Worm (Caenorhabditis elegans) whole organism, young adult: ENCODE measurements around the gene ZK892.4.
A peak's percentile ranks its signal among the peaks of the same experiment; 100 is the strongest.

Experiments used
- B0019.2 ChIP-seq: fragments of 200-800 bp; sonication (Bioruptor generic); conservative IDR thresholded peaks from 2 replicates; pipeline ENCODE4 v1.3.6; 2022; ENCODE audit warnings: missing genetic modification reagents, missing genetic modification characterization, missing compliant biosample characterization
- B0336.3 ChIP-seq: fragments of 200-800 bp; sonication (Bioruptor generic); IDR thresholded peaks from 2 replicates; pipeline ENCODE4 v1.3.6; 2022; ENCODE audit warnings: missing genetic modification characterization, missing compliant biosample characterization
- F10E7.11 ChIP-seq: sonication (generic microtip); optimal IDR thresholded peaks from 2 replicates; lab custom pipeline; 2017; ENCODE audit warnings: mild to moderate bottlenecking, missing genetic modification characterization, moderate library complexity, missing compliant biosample characterization
- F22D6.2 ChIP-seq: sonication (generic microtip); optimal IDR thresholded peaks from 2 replicates; lab custom pipeline; 2016; ENCODE audit warnings: mild to moderate bottlenecking, missing genetic modification characterization, missing compliant biosample characterization
- F33H1.4 ChIP-seq: fragments of 200-800 bp; sonication (Bioruptor generic); IDR thresholded peaks from 2 replicates; pipeline ENCODE4 v1.3.6; 2022; ENCODE audit warnings: missing genetic modification reagents, missing genetic modification characterization, missing compliant biosample characterization
- F37B4.10 ChIP-seq: fragments of 200-800 bp; sonication (Bioruptor generic); IDR thresholded peaks from 2 replicates; pipeline ENCODE4 v1.3.6; 2022; ENCODE audit warnings: missing genetic modification characterization, missing compliant biosample characterization
- F52B5.7 ChIP-seq: sonication (generic microtip); optimal IDR thresholded peaks from 2 replicates; lab custom pipeline; 2016; ENCODE audit warnings: mild to moderate bottlenecking, missing genetic modification characterization, missing compliant biosample characterization
- F57C9.4 ChIP-seq: sonication (generic microtip); optimal IDR thresholded peaks from 2 replicates; lab custom pipeline; 2017; ENCODE audit warnings: mild to moderate bottlenecking, missing genetic modification characterization, missing compliant biosample characterization
- Y53G8AR.9 ChIP-seq: fragments of 200-800 bp; sonication (Bioruptor generic); conservative IDR thresholded peaks from 2 replicates; pipeline ENCODE4 v1.3.6; 2022; ENCODE audit warnings: missing genetic modification reagents, missing genetic modification characterization, missing compliant biosample characterization
- Y95B8A.8 ChIP-seq: fragments of 200-800 bp; sonication (Bioruptor generic); IDR thresholded peaks from 2 replicates; pipeline ENCODE4 v1.3.6; 2022; ENCODE audit warnings: missing genetic modification reagents, missing genetic modification characterization, missing compliant biosample characterization
- ama-1 ChIP-seq, 3 experiments: fragments of 150-350 bp in 1 of 3; sonication (generic microtip) in 2 of 3; optimal IDR thresholded peaks; 2 replicates each; lab custom pipeline; 2014 to 2018; ENCODE audit warnings: missing biosample characterization in 2 of 3, missing genetic modification characterization in 2 of 3, missing genetic modification reagents in 2 of 3
- atf-7 ChIP-seq: sonication (generic microtip); optimal IDR thresholded peaks from 2 replicates; lab custom pipeline; 2017; ENCODE audit warnings: mild to moderate bottlenecking, missing genetic modification characterization, missing compliant biosample characterization
- attf-3 ChIP-seq: fragments of 200-800 bp; sonication (Bioruptor generic); conservative IDR thresholded peaks from 2 replicates; pipeline ENCODE4 v1.3.6; 2022; ENCODE audit warnings: missing genetic modification reagents, missing genetic modification characterization, missing compliant biosample characterization
- attf-5 ChIP-seq: fragments of 200-800 bp; sonication (Bioruptor generic); optimal IDR thresholded peaks from 2 replicates; lab custom pipeline; 2018; ENCODE audit warnings: mild to moderate bottlenecking, missing genetic modification characterization, missing compliant biosample characterization
- ceh-100 ChIP-seq: fragments of 200-800 bp; sonication (Bioruptor generic); IDR thresholded peaks from 2 replicates; pipeline ENCODE4 v1.3.6; 2022; ENCODE audit warnings: missing genetic modification reagents, missing genetic modification characterization, missing compliant biosample characterization
- chd-7 ChIP-seq: sonication (generic microtip); optimal IDR thresholded peaks from 2 replicates; lab custom pipeline; 2016; ENCODE audit warnings: mild to moderate bottlenecking, missing genetic modification characterization, moderate library complexity, missing compliant biosample characterization
- dpl-1 ChIP-seq: fragments of 150-350 bp; optimal IDR thresholded peaks from 2 replicates; lab custom pipeline; 2014; ENCODE audit warnings: missing biosample characterization, missing genetic modification reagents, missing genetic modification characterization
- efl-1 ChIP-seq: fragments of 150-350 bp; optimal IDR thresholded peaks from 2 replicates; lab custom pipeline; 2014; ENCODE audit warnings: missing biosample characterization, missing genetic modification reagents, missing genetic modification characterization
- egl-18 ChIP-seq: fragments of 200-800 bp; sonication (Bioruptor generic); IDR thresholded peaks from 2 replicates; pipeline ENCODE4 v1.3.6; 2022; ENCODE audit warnings: missing genetic modification reagents, missing genetic modification characterization, missing compliant biosample characterization
- egl-44 ChIP-seq: fragments of 200-800 bp; sonication (Bioruptor generic); IDR thresholded peaks from 2 replicates; pipeline ENCODE4 v1.3.6; 2022; ENCODE audit warnings: missing genetic modification reagents, missing genetic modification characterization, missing compliant biosample characterization
- ekl-4 ChIP-seq: fragments of 200-800 bp; sonication (Bioruptor generic); IDR thresholded peaks from 2 replicates; pipeline ENCODE4 v1.3.6; 2022; ENCODE audit warnings: missing genetic modification reagents, missing genetic modification characterization, missing compliant biosample characterization
- ets-4 ChIP-seq: fragments of 200-800 bp; sonication (Bioruptor generic); optimal IDR thresholded peaks from 2 replicates; lab custom pipeline; 2018; ENCODE audit warnings: mild to moderate bottlenecking, missing genetic modification characterization, missing compliant biosample characterization
- hlh-12 ChIP-seq: sonication (generic microtip); optimal IDR thresholded peaks from 2 replicates; lab custom pipeline; 2016; ENCODE audit warnings: missing genetic modification characterization, missing compliant biosample characterization
- hmg-1.2 ChIP-seq: fragments of 200-800 bp; sonication (Bioruptor generic); IDR thresholded peaks from 2 replicates; pipeline ENCODE4 v1.3.6; 2022; ENCODE audit warnings: missing genetic modification reagents, missing genetic modification characterization, missing compliant biosample characterization
- hrde-1 ChIP-seq: sonication (generic microtip); optimal IDR thresholded peaks from 2 replicates; lab custom pipeline; 2016; ENCODE audit warnings: missing genetic modification characterization, mild to moderate bottlenecking, missing compliant biosample characterization, moderate library complexity, missing genotype, missing genetic modification reagents, borderline replicate concordance
- lag-1 ChIP-seq: fragments of 200-800 bp; sonication (Bioruptor generic); IDR thresholded peaks from 2 replicates; pipeline ENCODE4 v1.3.6; 2022; ENCODE audit warnings: missing genetic modification reagents, missing genetic modification characterization, missing compliant biosample characterization
- let-607 ChIP-seq, 2 experiments: fragments of 200-800 bp in 1 of 2; sonication (Bioruptor generic) in 1 of 2; sonication (generic microtip) in 1 of 2; optimal IDR thresholded peaks; 2 replicates each; lab custom pipeline; 2016 to 2018; ENCODE audit warnings: mild to moderate bottlenecking in 2 of 2, missing compliant biosample characterization in 2 of 2, missing genetic modification characterization in 2 of 2, moderate library complexity in 2 of 2, missing genotype in 1 of 2
- lin-40 ChIP-seq: sonication (generic microtip); optimal IDR thresholded peaks from 2 replicates; lab custom pipeline; 2016; ENCODE audit warnings: missing genetic modification characterization, mild to moderate bottlenecking, missing compliant biosample characterization, missing genotype, missing genetic modification reagents
- lsy-27 ChIP-seq: sonication (generic microtip); optimal IDR thresholded peaks from 2 replicates; lab custom pipeline; 2017; ENCODE audit warnings: missing genetic modification characterization, mild to moderate bottlenecking, missing compliant biosample characterization, antibody characterized with exemption, missing genotype, borderline replicate concordance; ENCODE audit not compliant: insufficient read depth
- madf-3 ChIP-seq: fragments of 200-800 bp; sonication (Bioruptor generic); IDR thresholded peaks from 2 replicates; pipeline ENCODE4 v1.3.6; 2022; ENCODE audit warnings: missing genetic modification reagents, missing genetic modification characterization, missing compliant biosample characterization
- madf-6 ChIP-seq: fragments of 200-800 bp; sonication (Bioruptor generic); IDR thresholded peaks from 2 replicates; pipeline ENCODE4 v1.3.6; 2022; ENCODE audit warnings: missing genetic modification reagents, missing genetic modification characterization, missing compliant biosample characterization
- mes-4 ChIP-seq: sonication (generic microtip); optimal IDR thresholded peaks from 2 replicates; lab custom pipeline; 2016; ENCODE audit warnings: missing genotype, missing genetic modification characterization, missing compliant biosample characterization
- nfyb-1 ChIP-seq: fragments of 200-800 bp; sonication (Bioruptor generic); IDR thresholded peaks from 2 replicates; pipeline ENCODE4 v1.3.6; 2022; ENCODE audit warnings: missing genetic modification reagents, missing genetic modification characterization, missing compliant biosample characterization
- nhr-120 ChIP-seq: fragments of 200-800 bp; sonication (Bioruptor generic); IDR thresholded peaks from 2 replicates; pipeline ENCODE4 v1.3.6; 2022; ENCODE audit warnings: missing genetic modification characterization, missing compliant biosample characterization
- nhr-80 ChIP-seq: sonication (generic microtip); optimal IDR thresholded peaks from 2 replicates; lab custom pipeline; 2016; ENCODE audit warnings: missing genetic modification characterization, missing compliant biosample characterization
- pbrm-1 ChIP-seq: fragments of 200-800 bp; sonication (Bioruptor generic); IDR thresholded peaks from 2 replicates; pipeline ENCODE4 v1.3.6; 2022; ENCODE audit warnings: missing genetic modification reagents, missing genetic modification characterization, missing compliant biosample characterization
- pha-4 ChIP-seq: fragments of 150-350 bp; sonication (generic microtip); optimal IDR thresholded peaks from 2 replicates; lab custom pipeline; 2014; ENCODE audit warnings: missing biosample characterization, missing genetic modification reagents, missing genetic modification characterization
- rcor-1 ChIP-seq: fragments of 200-800 bp; sonication (Bioruptor generic); IDR thresholded peaks from 2 replicates; pipeline ENCODE4 v1.3.6; 2022; ENCODE audit warnings: missing genetic modification reagents, missing genetic modification characterization, missing compliant biosample characterization
- rec-8 ChIP-seq, 2 experiments: sonication (generic microtip); optimal IDR thresholded peaks; 2 replicates each; lab custom pipeline; 2016; ENCODE audit warnings: mild to moderate bottlenecking in 2 of 2, missing genetic modification characterization in 2 of 2, missing genetic modification reagents in 2 of 2, missing genotype in 2 of 2, missing biosample characterization in 1 of 2, missing compliant biosample characterization in 1 of 2, moderate library complexity in 1 of 2
- repo-1 ChIP-seq: sonication (generic microtip); optimal IDR thresholded peaks from 2 replicates; lab custom pipeline; 2017; ENCODE audit warnings: mild to moderate bottlenecking, missing genetic modification characterization, missing compliant biosample characterization
- rpc-1 ChIP-seq, 2 experiments: fragments of 150-350 bp in 1 of 2; sonication (generic microtip) in 1 of 2; optimal IDR thresholded peaks; 2 replicates each; lab custom pipeline; 2014 to 2018; ENCODE audit warnings: missing biosample characterization in 1 of 2, missing genetic modification characterization in 1 of 2, missing genetic modification reagents in 1 of 2, missing genotype in 1 of 2
- snpc-1.1 ChIP-seq: sonication (generic microtip); optimal IDR thresholded peaks from 2 replicates; lab custom pipeline; 2017; ENCODE audit warnings: missing genetic modification characterization, mild to moderate bottlenecking, missing compliant biosample characterization, antibody characterized with exemption, moderate library complexity, missing genotype, missing genetic modification reagents; ENCODE audit not compliant: insufficient read depth
- snpc-4 ChIP-seq, 5 experiments: fragments of 150-350 bp in 1 of 5; sonication (generic microtip) in 4 of 5; optimal IDR thresholded peaks; 2 replicates each; lab custom pipeline; 2014 to 2018; ENCODE audit warnings: missing genetic modification characterization in 5 of 5, missing biosample characterization in 3 of 5, antibody characterized with exemption in 2 of 5, mild to moderate bottlenecking in 2 of 5, missing compliant biosample characterization in 2 of 5, missing genotype in 2 of 5, moderate library complexity in 2 of 5, missing genetic modification reagents in 1 of 5
- tbx-9 ChIP-seq: sonication (generic microtip); optimal IDR thresholded peaks from 2 replicates; lab custom pipeline; 2016; ENCODE audit warnings: borderline replicate concordance, missing genetic modification characterization, inconsistent platforms, missing compliant biosample characterization
- tlf-1 ChIP-seq: fragments of 200-800 bp; sonication (Bioruptor generic); optimal IDR thresholded peaks from 2 replicates; lab custom pipeline; 2018; ENCODE audit warnings: mild to moderate bottlenecking, missing genetic modification characterization, missing compliant biosample characterization

Gene ZK892.4

DNA sequence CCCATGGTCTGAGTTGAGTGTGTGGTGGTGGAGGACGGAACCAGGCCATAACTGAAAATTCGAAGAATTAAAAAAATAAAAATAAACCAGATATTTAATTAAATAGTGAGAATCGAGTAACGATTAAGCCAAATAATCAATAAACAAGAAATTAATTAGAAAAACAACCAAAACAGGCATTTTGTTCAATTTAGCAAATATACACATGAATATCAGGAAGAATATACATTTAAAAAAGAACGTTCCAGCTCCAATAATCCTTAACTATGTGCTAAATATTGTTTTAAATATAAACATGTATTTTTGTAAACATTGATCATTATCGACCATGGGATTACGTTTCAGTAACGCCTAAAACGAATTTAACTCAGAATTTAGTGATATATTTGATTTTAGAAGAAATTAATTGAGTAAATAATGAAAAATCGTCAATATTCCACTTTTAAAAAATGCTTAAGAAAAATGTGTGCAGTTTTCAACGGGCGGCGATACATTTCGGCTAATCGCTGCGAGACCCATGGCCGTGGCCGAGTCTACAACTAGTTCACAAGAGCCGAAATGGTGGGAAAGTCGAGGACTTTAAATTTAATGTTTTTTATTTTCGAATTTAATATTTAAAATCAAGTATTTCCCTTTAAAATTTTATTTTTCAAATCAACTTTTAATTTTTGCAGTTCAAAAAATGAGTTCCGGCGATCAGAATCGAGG, 38.2 kb upstream of the ZK892.4 start, which contains the start of the genes R53.4 and psf-1 (continued):
- TF ChIP-seq Y95B8A.8 (no peak), mes-4 (tag; lab: Kevin White, UChicago) (no peak), ekl-4 (no peak), F22D6.2 (no peak), let-607 (tag; optimal IDR thresholded peaks at IDR 0.05; lab: Kevin White, UChicago) (no peak), hlh-12 (tag; lab: Kevin White, UChicago) (no peak), lin-40 (tag; lab: Kevin White, UChicago) (no peak), nhr-80 (tag; lab: Kevin White, UChicago) (peak; percentile 20), ets-4 (GFP tag; lab: Kevin White, UChicago) (no peak), attf-3 (GFP tag; lab: Robert Waterston, UW) (peak; percentile 60; the same call in 1 of the 2 replicates), tbx-9 (tag; lab: Kevin White, UChicago) (no peak), rpc-1 (optimal IDR thresholded peaks at IDR 0.05; lab: Kevin White, UChicago) (no peak), rpc-1 (tag; optimal IDR thresholded peaks at IDR 0.05; lab: Kevin White, UChicago) (no peak), lag-1 (GFP tag; lab: Robert Waterston, UW) (no peak), dpl-1 (GFP tag; lab: Kevin White, UChicago) (peak; percentile 57), F52B5.7 (tag; lab: Kevin White, UChicago) (no peak), ceh-100 (no peak), atf-7 (no peak), nhr-120 (GFP tag; lab: Robert Waterston, UW) (no peak), B0336.3 (GFP tag; lab: Robert Waterston, UW) (no peak), Y53G8AR.9 (GFP tag; lab: Robert Waterston, UW) (no peak), hrde-1 (tag; lab: Kevin White, UChicago) (no peak), snpc-4 (GFP tag; optimal IDR thresholded peaks at IDR 0.05; lab: Kevin White, UChicago) (no peak), snpc-4 (tag; optimal IDR thresholded peaks at IDR 0.05; lab: Kevin White, UChicago) (peak in 2 of 4 experiments; percentile 10 to 31), F10E7.11 (tag; lab: Kevin White, UChicago) (no peak), F33H1.4 (GFP tag; lab: Robert Waterston, UW) (peak; percentile 88), nfyb-1 (no peak), attf-5 (peak; percentile 59), snpc-1.1 (no peak), hmg-1.2 (GFP tag; lab: Robert Waterston, UW) (peak; percentile 46; the same call in 1 of the 2 replicates), pha-4 (tag; lab: Kevin White, UChicago) (no peak), pbrm-1 (no peak; the same call in 1 of the 2 replicates), tlf-1 (no peak), lsy-27 (no peak), F57C9.4 (tag; lab: Kevin White, UChicago) (no peak), repo-1 (no peak), efl-1 (GFP tag; lab: Kevin White, UChicago) (peak; percentile 46), egl-44 (GFP tag; lab: Robert Waterston, UW) (0 out of 2 replicates have a peak, but pooled peaks have one; percentile 15), madf-3 (GFP tag; lab: Robert Waterston, UW) (no peak), madf-6 (peak; percentile 62), B0019.2 (no peak; the same call in 1 of the 2 replicates), rcor-1 (GFP tag; lab: Robert Waterston, UW) (no peak), rec-8 (tag; optimal IDR thresholded peaks at IDR 0.05; lab: Kevin White, UChicago) (no peak), egl-18 (GFP tag; lab: Robert Waterston, UW) (no peak), ama-1 (optimal IDR thresholded peaks at IDR 0.05; lab: Kevin White, UChicago) (no peak), ama-1 (GFP tag; optimal IDR thresholded peaks at IDR 0.05; lab: Kevin White, UChicago) (no peak), F37B4.10 (GFP tag; lab: Robert Waterston, UW) (no peak), chd-7 (no peak)
